Fruit fly (Drosophila melanogaster): Measurements from ENCODE around the gene comm2.

Gene comm2

dm6 chr3L:15687802-15688201, 11.8 kb downstream of the comm2 start, which contains the start of gene CG34452:
TSS of gene CG34452 (minus strand) at chr3L:15687902.
- TF ChIP-seq Ets65A (GFP tag) (no peak), CG10267 (tag; optimal IDR thresholded peaks at IDR 0.05) (no peak), CG17612 (GFP tag; IDR thresholded peaks at IDR 0.05) (no peak), CG14441 (GFP tag; IDR thresholded peaks at IDR 0.05) (no peak), sisA (GFP tag; IDR thresholded peaks at IDR 0.05) (no peak), CG1233 (GFP tag; optimal IDR thresholded peaks at IDR 0.05) (no peak), Dip2 (GFP tag; IDR thresholded peaks at IDR 0.05) (no peak), NFAT (GFP tag; IDR thresholded peaks at IDR 0.05) (no peak), Bteb2 (GFP tag; optimal IDR thresholded peaks at IDR 0.05) (no peak), crc (GFP tag; optimal IDR thresholded peaks at IDR 0.05) (no peak)

- TF ChIP-seq peb (GFP tag; IDR thresholded peaks at IDR 0.05) = no peak
- peak; percentile 85 for TF ChIP-seq CG12769 (tag; optimal IDR thresholded peaks at IDR 0.05)
- 0 out of 2 replicates have a peak, but pooled peaks have one; percentile 14 for TF ChIP-seq stc (GFP tag; IDR thresholded peaks at IDR 0.05)
- no peak for TF ChIP-seq CG10267 (tag; optimal IDR thresholded peaks at IDR 0.05)
- TF ChIP-seq Trl (optimal IDR thresholded peaks at IDR 0.05) = peak; percentile 40 to 51
- no peak for TF ChIP-seq Trl (GFP tag; optimal IDR thresholded peaks at IDR 0.05)
- 0 out of 3 replicates have a peak, but pooled peaks have one; percentile 29 for TF ChIP-seq knrl (GFP tag; IDR thresholded peaks at IDR 0.05; ENCODE audit: partially characterized antibody)
- 0 out of 3 replicates have a peak, but pooled peaks have one; percentile 24 for TF ChIP-seq CG34422 (GFP tag; IDR thresholded peaks at IDR 0.05)
- 0 out of 3 replicates have a peak, but pooled peaks have one; percentile 25 for TF ChIP-seq so (GFP tag; IDR thresholded peaks at IDR 0.05)
- TF ChIP-seq chinmo (GFP tag; IDR thresholded peaks at IDR 0.05; ENCODE audit: partially characterized antibody) = peak; percentile 74; the same call in 1 of the 4 replicates
- peak; percentile 41; the same call in 1 of the 2 replicates for TF ChIP-seq ara (GFP tag; IDR thresholded peaks at IDR 0.05)
- peak; percentile 5 for TF ChIP-seq sens (GFP tag)
- peak; percentile 9 for TF ChIP-seq ftz-f1 (GFP tag; optimal IDR thresholded peaks at IDR 0.05)
- TF ChIP-seq Hr78 (GFP tag; optimal IDR thresholded peaks at IDR 0.05) = peak in 1 of 2 experiments; percentile 56
- peak in 1 of 2 experiments; percentile 38 for TF ChIP-seq Pdp1 (GFP tag; optimal IDR thresholded peaks at IDR 0.05)
- no peak for TF ChIP-seq jumu (GFP tag; optimal IDR thresholded peaks at IDR 0.05)
These were observed 15.6 kb downstream of the comm2 start for dm6 chr3L:15684017-15684416.

dm6 chr3L:15683345-15683922, 16.2 kb downstream of the comm2 start, which contains the start of the genes CG7579 and Pgant8:
TSS of gene CG7579 (minus strand) at chr3L:15683445.
TSS of gene Pgant8 (plus strand) at chr3L:15683872.
- TF ChIP-seq ato (GFP tag; IDR thresholded peaks at IDR 0.05; ENCODE audit: partially characterized antibody) (no peak), pho (GFP tag; optimal IDR thresholded peaks at IDR 0.05) (no peak), CG5180 (GFP tag; optimal IDR thresholded peaks at IDR 0.05) (no peak), GATAe (GFP tag; conservative IDR thresholded peaks at IDR 0.05) (no peak), CG12071 (GFP tag; optimal IDR thresholded peaks at IDR 0.05) (no peak), oc (tag; optimal IDR thresholded peaks at IDR 0.05) (peak; percentile 67), da (GFP tag; optimal IDR thresholded peaks at IDR 0.05) (no peak)

DNA sequence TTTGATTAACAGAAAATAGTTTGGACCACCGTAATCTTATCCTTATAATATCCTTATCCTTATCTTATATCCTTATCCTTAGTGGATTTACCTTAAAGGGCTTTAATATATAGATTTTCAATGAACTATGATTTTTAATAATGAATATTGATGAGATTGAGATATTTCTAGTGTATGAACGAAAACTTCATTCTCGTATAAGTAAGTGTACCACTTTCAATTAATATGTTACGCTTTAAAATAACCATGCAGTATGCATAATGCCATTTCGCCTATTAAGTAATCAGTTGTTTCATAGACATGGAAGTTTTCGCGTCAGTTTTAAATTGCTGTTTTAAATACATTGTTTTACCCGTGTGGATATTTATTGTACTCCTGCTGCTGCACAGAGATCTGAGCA, 20.2 kb downstream of the comm2 start, which contains the start of gene CG7304:
CG7304 (plus strand) TSS at position 301 of the 400 bp plus-strand sequence.
- TF ChIP-seq sens-2 (GFP tag; IDR thresholded peaks at IDR 0.05) = no peak
- no peak for TF ChIP-seq CG17802 (tag; optimal IDR thresholded peaks at IDR 0.05)
